Fruit fly (Drosophila melanogaster) whole organism, prepupa: Measurements from ENCODE around the gene CG17477.
A peak's percentile ranks its signal among the peaks of the same experiment; 100 is the strongest.

Experiments
- Blimp-1 ChIP-seq: fragments of 200-800 bp; sonication (Bioruptor generic); optimal IDR thresholded peaks from 3 replicates; lab custom pipeline; 2017; ENCODE audit warnings: missing biosample characterization, missing genetic modification characterization, mild to moderate bottlenecking, moderate library complexity, missing genetic modification reagents
- CG10669 ChIP-seq: fragments of 200-800 bp; sonication (Bioruptor generic); optimal IDR thresholded peaks from 3 replicates; lab custom pipeline; 2018; ENCODE audit warnings: missing biosample characterization, mild to moderate bottlenecking, missing genetic modification characterization, moderate library complexity
- CG11294 ChIP-seq: fragments of 200-800 bp; sonication (Bioruptor generic); IDR thresholded peaks from 2 replicates; pipeline ENCODE4 v1.3.6; 2022; ENCODE audit warnings: missing biosample characterization, missing genetic modification characterization
- CG11902 ChIP-seq: fragments of 200-800 bp; sonication (Bioruptor generic); optimal IDR thresholded peaks from 3 replicates; lab custom pipeline; 2016; ENCODE audit warnings: missing biosample characterization, missing genetic modification characterization
- CG1621 ChIP-seq: fragments of 200-800 bp; sonication (Bioruptor generic); optimal IDR thresholded peaks from 3 replicates; lab custom pipeline; 2018; ENCODE audit warnings: missing biosample characterization, mild to moderate bottlenecking, missing genetic modification characterization
- CG16779 ChIP-seq: fragments of 200-800 bp; sonication (Bioruptor generic); optimal IDR thresholded peaks from 3 replicates; lab custom pipeline; 2017; ENCODE audit warnings: missing biosample characterization, mild to moderate bottlenecking, missing genetic modification characterization
- CG34406 ChIP-seq: fragments of 200-800 bp; sonication (Bioruptor generic); optimal IDR thresholded peaks from 3 replicates; lab custom pipeline; 2016; ENCODE audit warnings: missing biosample characterization, missing genetic modification characterization
- CG4318 ChIP-seq: fragments of 200-800 bp; sonication (Bioruptor generic); optimal IDR thresholded peaks from 3 replicates; lab custom pipeline; 2017; ENCODE audit warnings: missing biosample characterization, mild to moderate bottlenecking, missing genetic modification characterization
- CG6163 ChIP-seq: fragments of 200-800 bp; sonication (Bioruptor generic); IDR thresholded peaks from 3 replicates; pipeline ENCODE4 v1.3.6; 2022; ENCODE audit warnings: missing biosample characterization, missing genetic modification characterization
- CG6276 ChIP-seq: fragments of 200-800 bp; sonication (Bioruptor generic); optimal IDR thresholded peaks from 2 replicates; lab custom pipeline; 2017; ENCODE audit warnings: missing biosample characterization, mild to moderate bottlenecking, missing genetic modification characterization
- CG6808 ChIP-seq: fragments of 200-800 bp; sonication (Bioruptor generic); optimal IDR thresholded peaks from 3 replicates; lab custom pipeline; 2017; ENCODE audit warnings: missing biosample characterization, missing genetic modification characterization, mild to moderate bottlenecking, moderate library complexity, missing genetic modification reagents
- CG9139 ChIP-seq: fragments of 200-800 bp; sonication (Bioruptor generic); optimal IDR thresholded peaks from 3 replicates; lab custom pipeline; 2017; ENCODE audit warnings: missing biosample characterization, mild to moderate bottlenecking, missing genetic modification characterization
- Eip75B ChIP-seq: fragments of 200-800 bp; sonication (Bioruptor generic); optimal IDR thresholded peaks from 3 replicates; lab custom pipeline; 2016; ENCODE audit warnings: missing biosample characterization, missing genetic modification characterization
- Eip93F ChIP-seq: fragments of 200-800 bp; sonication (Bioruptor generic); optimal IDR thresholded peaks from 2 replicates; lab custom pipeline; 2016; ENCODE audit warnings: missing biosample characterization, mild to moderate bottlenecking, missing genetic modification characterization
- Ets96B ChIP-seq: fragments of 200-800 bp; optimal IDR thresholded peaks from 2 replicates; lab custom pipeline; 2019; ENCODE audit warnings: missing biosample characterization, mild to moderate bottlenecking, missing genetic modification characterization, moderate library complexity
- Gug ChIP-seq: fragments of 200-800 bp; sonication (Bioruptor generic); IDR thresholded peaks from 2 replicates; pipeline ENCODE4 v1.3.6; 2022; ENCODE audit warnings: missing biosample characterization, missing genetic modification characterization
- Hr38 ChIP-seq: sonication (Bioruptor generic); optimal IDR thresholded peaks from 2 replicates; lab custom pipeline; 2016; ENCODE audit warnings: missing biosample characterization, missing genetic modification characterization
- Hr4 ChIP-seq: fragments of 200-800 bp; sonication (Bioruptor generic); optimal IDR thresholded peaks from 3 replicates; lab custom pipeline; 2016; ENCODE audit warnings: missing biosample characterization, missing genetic modification characterization
- Met ChIP-seq: fragments of 200-800 bp; sonication (Bioruptor generic); optimal IDR thresholded peaks from 3 replicates; lab custom pipeline; 2016; ENCODE audit warnings: missing biosample characterization, missing genetic modification characterization
- Sox15 ChIP-seq: fragments of 200-800 bp; sonication (Bioruptor generic); optimal IDR thresholded peaks from 3 replicates; lab custom pipeline; 2016; ENCODE audit warnings: missing biosample characterization, missing genetic modification characterization
- achi ChIP-seq: fragments of 200-800 bp; sonication (Bioruptor generic); optimal IDR thresholded peaks from 3 replicates; lab custom pipeline; 2016; ENCODE audit warnings: missing biosample characterization, missing genetic modification characterization
- acj6 ChIP-seq: fragments of 200-800 bp; sonication (Bioruptor generic); optimal IDR thresholded peaks from 3 replicates; lab custom pipeline; 2016; ENCODE audit warnings: missing biosample characterization, missing genetic modification characterization
- dsx ChIP-seq: fragments of 200-800 bp; optimal IDR thresholded peaks from 3 replicates; lab custom pipeline; 2019; ENCODE audit warnings: missing biosample characterization, mild to moderate bottlenecking, missing genetic modification characterization, moderate library complexity; ENCODE audit not compliant: poor library complexity, severe bottlenecking
- eg ChIP-seq: fragments of 200-800 bp; sonication (Bioruptor generic); IDR thresholded peaks from 3 replicates; pipeline ENCODE4 v1.3.6; 2022; ENCODE audit warnings: missing biosample characterization, missing genetic modification characterization
- esn ChIP-seq: fragments of 200-800 bp; sonication (Bioruptor generic); optimal IDR thresholded peaks from 2 replicates; lab custom pipeline; 2016; ENCODE audit warnings: missing biosample characterization, mild to moderate bottlenecking, missing genetic modification characterization, moderate library complexity
- fd59A ChIP-seq: fragments of 200-800 bp; sonication (Bioruptor generic); optimal IDR thresholded peaks from 2 replicates; lab custom pipeline; 2017; ENCODE audit warnings: missing biosample characterization, mild to moderate bottlenecking, missing genetic modification characterization, missing genetic modification reagents
- fd85E ChIP-seq: fragments of 200-800 bp; sonication (Bioruptor generic); optimal IDR thresholded peaks from 3 replicates; lab custom pipeline; 2016; ENCODE audit warnings: missing biosample characterization, missing genetic modification characterization
- fkh ChIP-seq: fragments of 200-800 bp; sonication (Bioruptor generic); optimal IDR thresholded peaks from 3 replicates; lab custom pipeline; 2017; ENCODE audit warnings: missing biosample characterization, mild to moderate bottlenecking, missing genetic modification characterization, moderate library complexity
- ss ChIP-seq, 2 experiments: fragments of 200-800 bp; sonication (Bioruptor generic); optimal IDR thresholded peaks; 2 replicates in 1 of 2; 3 replicates in 1 of 2; lab custom pipeline; 2017 to 2018; ENCODE audit warnings: mild to moderate bottlenecking in 2 of 2, missing biosample characterization in 2 of 2, missing genetic modification characterization in 2 of 2, moderate library complexity in 1 of 2

The CG17477 gene

dm6 chr3R:17110880-17111726 is 15.6 kb downstream of the CG17477 start (continued):
- TF ChIP-seq achi (GFP tag; lab: Kevin White, UChicago): no peak
- TF ChIP-seq Eip75B (GFP tag; lab: Kevin White, UChicago): no peak
- TF ChIP-seq Ets96B (tag; lab: Kevin White, UChicago): no peak
- TF ChIP-seq dsx (GFP tag; lab: Kevin White, UChicago): peak; percentile 27
- peak in 1 of 2 experiments; percentile 41 for TF ChIP-seq ss (GFP tag; optimal IDR thresholded peaks at IDR 0.05; lab: Kevin White, UChicago)
- no peak for TF ChIP-seq Gug (GFP tag; lab: Robert Waterston, UW)
- TF ChIP-seq CG9139 (GFP tag; lab: Kevin White, UChicago): no peak
- TF ChIP-seq CG16779 (tag; lab: Kevin White, UChicago): no peak
- TF ChIP-seq Sox15 (GFP tag; lab: Kevin White, UChicago): no peak
- no peak for TF ChIP-seq Met (GFP tag; lab: Kevin White, UChicago)
- TF ChIP-seq eg: peak; percentile 12; the same call in 1 of the 3 replicates

dm6 chr3R:17108881-17109280 is 17.9 kb downstream of the CG17477 start:
- TF ChIP-seq fd59A (GFP tag; lab: Kevin White, UChicago) (no peak), Sox15 (GFP tag; lab: Kevin White, UChicago) (no peak), CG4318 (GFP tag; lab: Kevin White, UChicago) (no peak), ss (GFP tag; optimal IDR thresholded peaks at IDR 0.05; lab: Kevin White, UChicago) (no peak), CG11902 (no peak), Blimp-1 (no peak), Ets96B (tag; lab: Kevin White, UChicago) (no peak), Hr4 (GFP tag; lab: Kevin White, UChicago) (no peak), CG10669 (no peak)
- TF ChIP-seq, all 60 proteins: peak for 0

dm6 chr3R:17087977-17088618 is 38.6 kb downstream of the CG17477 start, which contains the start of gene cal1:
TSS of gene cal1 (plus strand) at chr3R:17088280.
- TF ChIP-seq esn (GFP tag; lab: Kevin White, UChicago) (no peak), Gug (GFP tag; lab: Robert Waterston, UW) (no peak), Blimp-1 (no peak), fkh (peak; percentile 94), CG6808 (peak; percentile 100)

- TF ChIP-seq CG6276 (no peak), CG1621 (no peak), CG6808 (peak; percentile 44), fd85E (no peak), CG11294 (no peak), dsx (GFP tag; lab: Kevin White, UChicago) (no peak), CG6163 (no peak), CG34406 (GFP tag; lab: Kevin White, UChicago) (no peak), Eip93F (GFP tag; lab: Kevin White, UChicago) (peak; percentile 16), Sox15 (GFP tag; lab: Kevin White, UChicago) (no peak), Hr38 (GFP tag; lab: Kevin White, UChicago) (no peak)
Observed at dm6 chr3R:17085029-17085807, 41.5 kb downstream of the CG17477 start, which contains the start of gene GckIII. TSS of gene GckIII (plus strand) at chr3R:17085513.

dm6 chr3R:17082471-17082870 is 44.3 kb downstream of the CG17477 start:
- TF ChIP-seq fkh (peak; percentile 26), acj6 (GFP tag; lab: Kevin White, UChicago) (no peak), CG10669 (no peak)
